Fruit fly (Drosophila melanogaster) whole organism, embryonic: ENCODE results near the gene CG9662.
"Not testable (repeated sequence)": the region's sequence is repeated elsewhere in the genome, so short reads cannot be mapped to it uniquely, and the experiment has no call there.

Experiments used
- ATbp ChIP-seq: fragments of 200-800 bp; sonication (Bioruptor generic); optimal IDR thresholded peaks from 2 replicates; lab custom pipeline; 2017; ENCODE audit warnings: missing biosample characterization, mild to moderate bottlenecking, missing genetic modification characterization, missing genetic modification reagents
- Asciz ChIP-seq: fragments of 200-800 bp; sonication (Bioruptor generic); optimal IDR thresholded peaks from 2 replicates; lab custom pipeline; 2017; ENCODE audit warnings: missing biosample characterization, mild to moderate bottlenecking, missing genetic modification characterization, missing genetic modification reagents
- Bdp1 ChIP-seq: fragments of 200-800 bp; sonication (Bioruptor generic); optimal IDR thresholded peaks from 3 replicates; lab custom pipeline; 2016; ENCODE audit warnings: missing biosample characterization, missing genetic modification characterization
- CG12299 ChIP-seq: fragments of 200-800 bp; sonication (Bioruptor generic); optimal IDR thresholded peaks from 2 replicates; lab custom pipeline; 2018; ENCODE audit warnings: missing biosample characterization, mild to moderate bottlenecking, missing genetic modification characterization
- CG15011 ChIP-seq: fragments of 200-800 bp; sonication (Bioruptor generic); optimal IDR thresholded peaks from 3 replicates; lab custom pipeline; 2018; ENCODE audit warnings: missing biosample characterization, mild to moderate bottlenecking, missing genetic modification characterization
- CG16813 ChIP-seq: fragments of 200-800 bp; sonication (Bioruptor generic); IDR thresholded peaks from 3 replicates; pipeline ENCODE4 v1.3.6; 2022; ENCODE audit warnings: missing biosample characterization, missing genetic modification characterization; ENCODE audit not compliant: partially characterized antibody
- CG17568 ChIP-seq: fragments of 200-800 bp; sonication (Bioruptor generic); optimal IDR thresholded peaks from 2 replicates; lab custom pipeline; 2018; ENCODE audit warnings: missing biosample characterization, mild to moderate bottlenecking, missing genetic modification characterization, moderate library complexity
- CG17829 ChIP-seq: fragments of 200-800 bp; optimal IDR thresholded peaks from 2 replicates; lab custom pipeline; 2019; ENCODE audit warnings: missing biosample characterization, mild to moderate bottlenecking, missing genetic modification characterization, moderate library complexity
- CG18599 ChIP-seq: fragments of 200-800 bp; sonication (Bioruptor generic); optimal IDR thresholded peaks from 3 replicates; lab custom pipeline; 2017; ENCODE audit warnings: missing biosample characterization, missing genetic modification characterization, mild to moderate bottlenecking, moderate library complexity, missing genetic modification reagents
- CG18764 ChIP-seq: fragments of 200-800 bp; sonication (Bioruptor generic); optimal IDR thresholded peaks from 3 replicates; lab custom pipeline; 2016; ENCODE audit warnings: missing biosample characterization, missing genetic modification characterization
- CG2202 ChIP-seq: fragments of 200-800 bp; sonication (Bioruptor generic); optimal IDR thresholded peaks from 2 replicates; lab custom pipeline; 2018; ENCODE audit warnings: missing biosample characterization, mild to moderate bottlenecking, missing genetic modification characterization
- CG2678 ChIP-seq: fragments of 200-800 bp; sonication (Bioruptor generic); optimal IDR thresholded peaks from 3 replicates; lab custom pipeline; 2019; ENCODE audit warnings: missing biosample characterization, mild to moderate bottlenecking, missing genetic modification characterization, moderate library complexity
- CG31365 ChIP-seq: fragments of 200-800 bp; sonication (Bioruptor generic); optimal IDR thresholded peaks from 2 replicates; lab custom pipeline; 2018; ENCODE audit warnings: missing biosample characterization, mild to moderate bottlenecking, missing genetic modification characterization
- CG3407 ChIP-seq: fragments of 200-800 bp; sonication (Bioruptor generic); optimal IDR thresholded peaks from 2 replicates; lab custom pipeline; 2018; ENCODE audit warnings: missing biosample characterization, mild to moderate bottlenecking, missing genetic modification characterization
- CG34422 ChIP-seq: fragments of 200-800 bp; sonication (Bioruptor generic); IDR thresholded peaks from 3 replicates; pipeline ENCODE4 v1.3.6; 2022; ENCODE audit warnings: missing biosample characterization, missing genetic modification characterization
- CG7745 ChIP-seq: fragments of 200-800 bp; sonication (Bioruptor generic); optimal IDR thresholded peaks from 2 replicates; lab custom pipeline; 2018; ENCODE audit warnings: missing biosample characterization, mild to moderate bottlenecking, missing genetic modification characterization, moderate library complexity
- CG7839 ChIP-seq: fragments of 200-800 bp; sonication (Bioruptor generic); optimal IDR thresholded peaks from 3 replicates; lab custom pipeline; 2018; ENCODE audit warnings: missing biosample characterization, mild to moderate bottlenecking, missing genetic modification characterization, moderate library complexity
- CoRest ChIP-seq: fragments of 200-800 bp; sonication (Bioruptor generic); optimal IDR thresholded peaks from 3 replicates; lab custom pipeline; 2018; ENCODE audit warnings: missing biosample characterization, mild to moderate bottlenecking, missing genetic modification characterization, moderate library complexity
- Drgx ChIP-seq: fragments of 200-800 bp; sonication (Bioruptor generic); IDR thresholded peaks from 2 replicates; pipeline ENCODE4 v1.3.6; 2022; ENCODE audit warnings: missing biosample characterization, missing genetic modification characterization
- Fer1 ChIP-seq: fragments of 200-800 bp; sonication (Bioruptor generic); optimal IDR thresholded peaks from 2 replicates; lab custom pipeline; 2017; ENCODE audit warnings: missing biosample characterization, mild to moderate bottlenecking, missing genetic modification characterization
- Hmr ChIP-seq: fragments of 200-800 bp; sonication (Bioruptor generic); optimal IDR thresholded peaks from 3 replicates; lab custom pipeline; 2017; ENCODE audit warnings: mild to moderate bottlenecking, missing biosample characterization, missing genetic modification reagents, missing genetic modification characterization
- PHDP ChIP-seq: fragments of 200-800 bp; sonication (Bioruptor generic); optimal IDR thresholded peaks from 3 replicates; lab custom pipeline; 2018; ENCODE audit warnings: missing biosample characterization, mild to moderate bottlenecking, missing genetic modification characterization, moderate library complexity
- Poxn ChIP-seq: fragments of 200-800 bp; sonication (Bioruptor generic); IDR thresholded peaks from 2 replicates; pipeline ENCODE4 v1.3.6; 2022; ENCODE audit warnings: missing biosample characterization, missing genetic modification characterization
- Sox102F ChIP-seq: fragments of 200-800 bp; sonication (Bioruptor generic); optimal IDR thresholded peaks from 2 replicates; lab custom pipeline; 2018; ENCODE audit warnings: missing biosample characterization, mild to moderate bottlenecking, missing genetic modification characterization, moderate library complexity
- YL-1 ChIP-seq: fragments of 200-800 bp; sonication (Bioruptor generic); optimal IDR thresholded peaks from 3 replicates; lab custom pipeline; 2017; ENCODE audit warnings: missing biosample characterization, mild to moderate bottlenecking, missing genetic modification characterization
- cad ChIP-seq: fragments of >200 bp; optimal IDR thresholded peaks from 2 replicates; lab custom pipeline; 2017; ENCODE audit warnings: missing biosample characterization, missing genetic modification characterization
- dan ChIP-seq: fragments of 200-800 bp; sonication (Bioruptor generic); IDR thresholded peaks from 2 replicates; pipeline ENCODE4 v1.3.6; 2022; ENCODE audit warnings: missing biosample characterization, missing genetic modification characterization
- ems ChIP-seq: fragments of 200-800 bp; sonication (Bioruptor generic); optimal IDR thresholded peaks from 3 replicates; lab custom pipeline; 2016; ENCODE audit warnings: missing biosample characterization, missing genetic modification characterization
- fru ChIP-seq: fragments of >200 bp; optimal IDR thresholded peaks from 2 replicates; lab custom pipeline; 2017
- gfzf ChIP-seq: fragments of 200-800 bp; sonication (Bioruptor generic); optimal IDR thresholded peaks from 2 replicates; lab custom pipeline; 2016; ENCODE audit warnings: missing biosample characterization, mild to moderate bottlenecking, missing genetic modification characterization, moderate library complexity
- mam ChIP-seq: fragments of 200-800 bp; sonication (Bioruptor generic); optimal IDR thresholded peaks from 3 replicates; lab custom pipeline; 2016; ENCODE audit warnings: missing biosample characterization, missing genetic modification characterization
- sc ChIP-seq, 3 experiments: fragments of >200 bp in 2 of 3; fragments of 200-800 bp in 1 of 3; sonication (Bioruptor generic) in 1 of 3; optimal IDR thresholded peaks; 2 replicates in 2 of 3; 3 replicates in 1 of 3; lab custom pipeline; 2017; ENCODE audit warnings: mild to moderate bottlenecking in 1 of 3, missing biosample characterization in 1 of 3, missing genetic modification characterization in 1 of 3, missing genetic modification reagents in 1 of 3
- sens ChIP-seq: fragments of 200-800 bp; sonication (Bioruptor generic); peaks from one replicate; lab custom pipeline; 2016; ENCODE audit warnings: missing biosample characterization, missing genetic modification characterization
- seq ChIP-seq: fragments of 200-800 bp; sonication (Bioruptor generic); IDR thresholded peaks from 2 replicates; pipeline ENCODE4 v1.3.6; 2022; ENCODE audit warnings: missing biosample characterization, missing genetic modification characterization
- tgo ChIP-seq: fragments of 200-800 bp; sonication (Bioruptor generic); IDR thresholded peaks from 3 replicates; pipeline ENCODE4 v1.3.6; 2022; ENCODE audit warnings: missing biosample characterization, missing genetic modification characterization
- yki ChIP-seq: fragments of >200 bp; optimal IDR thresholded peaks from 3 replicates; lab custom pipeline; 2018
- zfh2 ChIP-seq: fragments of 200-800 bp; sonication (Bioruptor generic); optimal IDR thresholded peaks from 2 replicates; lab custom pipeline; 2016; ENCODE audit warnings: missing biosample characterization, missing genetic modification characterization

Gene CG9662

dm6 chr2L:3397594-3398073, 21.1 kb upstream of the CG9662 start, which contains the start of gene CG34175 (continued):
- TF ChIP-seq Sox102F (GFP tag; lab: Kevin White, UChicago) (peak; percentile 36), yki (lab: Kevin White, UChicago) (no peak), CG16813 (GFP tag; lab: Robert Waterston, UW) (no peak), seq (no peak), CG2678 (peak; percentile 50), dan (GFP tag; lab: Robert Waterston, UW) (no peak), CoRest (tag; lab: Kevin White, UChicago) (peak; percentile 0), CG18599 (GFP tag; lab: Kevin White, UChicago) (peak; percentile 27), CG17829 (tag; lab: Kevin White, UChicago) (no peak), CG12299 (no peak), sc (optimal IDR thresholded peaks at IDR 0.05; lab: Kevin White, UChicago) (no peak), sc (GFP tag; optimal IDR thresholded peaks at IDR 0.05; lab: Kevin White, UChicago) (peak; percentile 22), CG31365 (tag; lab: Kevin White, UChicago) (peak; percentile 16), ems (GFP tag; lab: Kevin White, UChicago) (no peak), Asciz (GFP tag; lab: Kevin White, UChicago) (peak; percentile 45), CG17568 (peak; percentile 22), cad (GFP tag; lab: Kevin White, UChicago) (no peak), Drgx (no peak), Bdp1 (GFP tag; lab: Kevin White, UChicago) (no peak), mam (GFP tag; lab: Kevin White, UChicago) (no peak), PHDP (tag; lab: Kevin White, UChicago) (peak; percentile 62), CG18764 (GFP tag; lab: Kevin White, UChicago) (peak; percentile 27), CG3407 (GFP tag; lab: Kevin White, UChicago) (peak; percentile 41), CG2202 (peak; percentile 14), CG7745 (tag; lab: Kevin White, UChicago) (no peak), sens (peak; percentile 78), Hmr (GFP tag; lab: Kevin White, UChicago) (peak; percentile 16), tgo (no peak), ATbp (GFP tag; lab: Kevin White, UChicago) (peak; percentile 3), YL-1 (GFP tag; lab: Kevin White, UChicago) (no peak), CG15011 (GFP tag; lab: Kevin White, UChicago) (peak; percentile 9), Fer1 (GFP tag; lab: Kevin White, UChicago) (peak; percentile 10), CG7839 (tag; lab: Kevin White, UChicago) (peak; percentile 31)

dm6 chr2L:3388396-3388795, 11.9 kb upstream of the CG9662 start, which contains the start of gene CG42460:
CG42460 (minus strand) TSS chr2L:3388496.
- not testable (repeated sequence) for TF ChIP-seq Poxn (GFP tag; lab: Robert Waterston, UW); CG34422 (GFP tag; lab: Robert Waterston, UW); fru (lab: Kevin White, UChicago)

dm6 chr2L:3387643-3388042, 11.1 kb upstream of the CG9662 start, which contains the start of gene Sfp23F:
Sfp23F (minus strand) TSS chr2L:3387743.
- TF ChIP-seq gfzf (GFP tag; lab: Kevin White, UChicago) (no peak), zfh2 (no peak)
